Worm (Caenorhabditis elegans): ENCODE measurements around the gene F18E3.10.

Gene F18E3.10

ce11 chrV:7389771-7390170 lies 34.5 kb downstream of the F18E3.10 start, which contains the start of gene C02H6.1:
C02H6.1 (minus strand) TSS chrV:7389871.
- TF ChIP-seq F23B12.7 (tag; optimal IDR thresholded peaks at IDR 0.05; ENCODE audit: insufficient read depth) (no peak), let-607 (tag; optimal IDR thresholded peaks at IDR 0.05) (no peak), Y79H2A.3 (GFP tag; conservative IDR thresholded peaks at IDR 0.05) (no peak), F57C9.4 (tag; optimal IDR thresholded peaks at IDR 0.05) (no peak), lsy-27 (tag; optimal IDR thresholded peaks at IDR 0.05; ENCODE audit: borderline replicate concordance, insufficient read depth) (no peak), lsl-1 (GFP tag; optimal IDR thresholded peaks at IDR 0.05) (no peak), aptf-2 (GFP tag; conservative IDR thresholded peaks at IDR 0.05) (no peak), D2030.7 (GFP tag; IDR thresholded peaks at IDR 0.05) (no peak), B0035.1 (tag; optimal IDR thresholded peaks at IDR 0.05) (no peak), hsf-1 (GFP tag; IDR thresholded peaks at IDR 0.05) (no peak), madf-10 (tag; optimal IDR thresholded peaks at IDR 0.05) (no peak), cebp-1 (GFP tag; IDR thresholded peaks at IDR 0.05) (no peak), cebp-1 (tag; optimal IDR thresholded peaks at IDR 0.05) (no peak), mcd-1 (GFP tag; IDR thresholded peaks at IDR 0.05) (no peak), tbp1 (GFP tag; optimal IDR thresholded peaks at IDR 0.05) (no peak), nhr-120 (GFP tag; IDR thresholded peaks at IDR 0.05) (no peak), rpc-1 (optimal IDR thresholded peaks at IDR 0.05) (no peak), rpc-1 (tag; optimal IDR thresholded peaks at IDR 0.05) (no peak), unc-62 (GFP tag; optimal IDR thresholded peaks at IDR 0.05) (no peak)

DNA sequence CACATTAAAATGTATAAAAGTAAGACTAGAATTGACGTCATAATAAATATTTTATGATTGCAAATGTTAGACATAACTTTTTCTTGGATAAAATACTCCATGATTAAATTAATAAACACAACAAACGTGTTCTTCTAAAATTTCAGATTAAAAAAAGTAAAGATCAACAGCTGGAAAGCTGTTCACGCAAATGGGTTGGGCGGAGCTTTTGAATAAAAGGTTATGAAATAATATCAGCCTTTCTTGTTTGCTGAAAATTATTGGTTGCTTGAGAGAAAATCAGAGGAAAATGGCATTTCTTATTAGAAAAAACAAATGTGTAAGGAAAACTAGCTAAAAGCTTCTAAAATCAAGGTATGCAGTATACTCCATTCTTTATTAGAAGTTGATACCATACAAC lies 36.5 kb downstream of the F18E3.10 start, which contains the start of gene C02H6.3:
C02H6.3 (minus strand) TSS at position 101 of the 400 bp plus-strand sequence.
- TF ChIP-seq unc-130 (GFP tag; optimal IDR thresholded peaks at IDR 0.05) (no peak), rcor-1 (GFP tag; IDR thresholded peaks at IDR 0.05) (no peak), D2030.7 (GFP tag; IDR thresholded peaks at IDR 0.05) (no peak), lir-1 (GFP tag; conservative IDR thresholded peaks at IDR 0.05) (no peak), cebp-2 (GFP tag; IDR thresholded peaks at IDR 0.05) (no peak), hmg-20 (GFP tag; IDR thresholded peaks at IDR 0.05) (no peak), C17E4.6 (GFP tag; IDR thresholded peaks at IDR 0.05) (no peak), ceh-79 (tag; optimal IDR thresholded peaks at IDR 0.05) (no peak), C06A6.2 (GFP tag; conservative IDR thresholded peaks at IDR 0.05) (no peak), F52B5.7 (tag; optimal IDR thresholded peaks at IDR 0.05) (no peak), mel-28 (tag; optimal IDR thresholded peaks at IDR 0.05; ENCODE audit: borderline replicate concordance) (no peak), attf-3 (GFP tag; conservative IDR thresholded peaks at IDR 0.05) (no peak), ceh-58 (GFP tag; IDR thresholded peaks at IDR 0.05) (no peak), lsy-27 (tag; optimal IDR thresholded peaks at IDR 0.05; ENCODE audit: borderline replicate concordance, insufficient read depth) (no peak), nhr-179 (tag; optimal IDR thresholded peaks at IDR 0.05) (no peak), F55B11.4 (tag; optimal IDR thresholded peaks at IDR 0.05; ENCODE audit: borderline replicate concordance, insufficient read depth) (no peak), atf-7 (tag; optimal IDR thresholded peaks at IDR 0.05) (no peak), chd-7 (tag; optimal IDR thresholded peaks at IDR 0.05) (no peak), nhr-80 (tag; optimal IDR thresholded peaks at IDR 0.05) (no peak)

ce11 chrV:7386052-7386573 lies 38.1 kb downstream of the F18E3.10 start, which contains the start of gene srp-6:
srp-6 (minus strand) TSS chrV:7386102.
- TF ChIP-seq D2030.7 (GFP tag; IDR thresholded peaks at IDR 0.05) (no peak), rcor-1 (GFP tag; IDR thresholded peaks at IDR 0.05) (no peak), fkh-3 (tag; optimal IDR thresholded peaks at IDR 0.05) (no peak)
